Fruit fly (Drosophila melanogaster): Measurements from ENCODE around the gene hh.

hh gene

DNA sequence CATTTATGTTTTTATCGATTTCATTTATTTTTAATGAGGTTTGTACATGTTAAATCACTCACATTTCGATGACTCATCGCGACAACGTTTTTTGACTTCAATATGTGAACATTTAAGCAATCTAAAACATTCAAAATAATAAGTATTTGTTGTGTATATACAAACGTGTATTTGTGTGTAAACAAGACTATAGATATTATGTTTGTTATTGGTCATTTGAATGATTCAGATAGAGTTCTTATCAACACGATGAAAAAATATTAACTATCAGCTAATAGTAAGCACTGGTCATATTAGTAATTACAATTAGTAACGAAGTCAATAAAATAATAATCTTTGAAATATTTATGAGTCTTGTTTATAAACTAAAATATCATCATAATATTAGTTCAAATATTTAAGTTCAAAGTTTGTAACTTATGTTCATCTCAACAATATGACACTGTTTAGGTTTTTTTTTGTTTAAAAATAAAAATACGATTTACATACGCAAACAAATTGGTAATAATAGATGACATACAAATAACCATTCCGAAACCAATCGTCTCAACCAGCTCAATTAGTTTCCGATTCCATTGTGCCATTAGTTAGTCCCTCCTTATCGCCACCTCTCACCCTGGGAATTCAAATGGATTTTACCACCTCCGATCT lies 39.4 kb upstream of the hh start (continued):
- TF ChIP-seq dm (GFP tag; optimal IDR thresholded peaks at IDR 0.05): no peak
- TF ChIP-seq Mrtf (GFP tag; IDR thresholded peaks at IDR 0.05): no peak
- TF ChIP-seq Bdp1 (GFP tag; optimal IDR thresholded peaks at IDR 0.05): no peak
- TF ChIP-seq pita (GFP tag; optimal IDR thresholded peaks at IDR 0.05): no peak
- peak; percentile 41 for TF ChIP-seq Spps (tag; optimal IDR thresholded peaks at IDR 0.05)
- no peak for TF ChIP-seq Vsx1 (GFP tag; optimal IDR thresholded peaks at IDR 0.05)
- no peak for TF ChIP-seq CG8089 (GFP tag; optimal IDR thresholded peaks at IDR 0.05)
- TF ChIP-seq amos (GFP tag; IDR thresholded peaks at IDR 0.05; ENCODE audit: partially characterized antibody): no peak
- TF ChIP-seq fd96Cb (tag; optimal IDR thresholded peaks at IDR 0.05): peak; percentile 31
- no peak for TF ChIP-seq Dip3 (GFP tag; optimal IDR thresholded peaks at IDR 0.05)
- no peak for TF ChIP-seq GATAe (GFP tag; conservative IDR thresholded peaks at IDR 0.05)
- TF ChIP-seq Jarid2 (GFP tag; optimal IDR thresholded peaks at IDR 0.05): no peak
- TF ChIP-seq Doc3 (GFP tag; IDR thresholded peaks at IDR 0.05; ENCODE audit: partially characterized antibody): no peak
- TF ChIP-seq CG14667 (GFP tag; IDR thresholded peaks at IDR 0.05): no peak
- TF ChIP-seq CG4404 (GFP tag; IDR thresholded peaks at IDR 0.05): no peak
- no peak for TF ChIP-seq bigmax (GFP tag; optimal IDR thresholded peaks at IDR 0.05)
- no peak for TF ChIP-seq aop (GFP tag; IDR thresholded peaks at IDR 0.05)
- no peak for TF ChIP-seq CG12071 (GFP tag; optimal IDR thresholded peaks at IDR 0.05)
- no peak for TF ChIP-seq CG13624 (GFP tag; optimal IDR thresholded peaks at IDR 0.05)
- TF ChIP-seq bowl (GFP tag; IDR thresholded peaks at IDR 0.05): no peak
- TF ChIP-seq Hand (GFP tag; optimal IDR thresholded peaks at IDR 0.05): no peak
- TF ChIP-seq CG9437 (GFP tag; optimal IDR thresholded peaks at IDR 0.05): no peak
- no peak for TF ChIP-seq Hr39 (optimal IDR thresholded peaks at IDR 0.05)
- TF ChIP-seq p53 (GFP tag; optimal IDR thresholded peaks at IDR 0.05): no peak
- no peak for TF ChIP-seq Dref (GFP tag; IDR thresholded peaks at IDR 0.05)
- TF ChIP-seq cato (GFP tag; optimal IDR thresholded peaks at IDR 0.05; ENCODE audit: borderline replicate concordance): no peak
- TF ChIP-seq pros (GFP tag; optimal IDR thresholded peaks at IDR 0.05): no peak
- peak; percentile 82 for TF ChIP-seq Asciz (GFP tag; optimal IDR thresholded peaks at IDR 0.05)
- TF ChIP-seq CG11085 (GFP tag; IDR thresholded peaks at IDR 0.05): no peak
- no peak for TF ChIP-seq CG6272 (GFP tag; IDR thresholded peaks at IDR 0.05)
- TF ChIP-seq CG6791 (GFP tag; IDR thresholded peaks at IDR 0.05; ENCODE audit: partially characterized antibody): no peak
- no peak for TF ChIP-seq CG1233 (GFP tag; optimal IDR thresholded peaks at IDR 0.05)
- TF ChIP-seq Max (GFP tag; optimal IDR thresholded peaks at IDR 0.05): no peak
- TF ChIP-seq CG14014 (GFP tag; IDR thresholded peaks at IDR 0.05): no peak
- TF ChIP-seq CG12299 (tag; optimal IDR thresholded peaks at IDR 0.05): no peak
- no peak for TF ChIP-seq TFAM (GFP tag; optimal IDR thresholded peaks at IDR 0.05)
- TF ChIP-seq PHDP (tag; optimal IDR thresholded peaks at IDR 0.05): no peak
- no peak for TF ChIP-seq CG11456 (GFP tag; IDR thresholded peaks at IDR 0.05)
- TF ChIP-seq zfh2 (GFP tag; optimal IDR thresholded peaks at IDR 0.05): no peak
- TF ChIP-seq CG10274 (GFP tag; optimal IDR thresholded peaks at IDR 0.05): no peak
- TF ChIP-seq CG12744 (GFP tag; optimal IDR thresholded peaks at IDR 0.05): no peak
- peak; percentile 33 for TF ChIP-seq CG10654 (GFP tag; optimal IDR thresholded peaks at IDR 0.05)
- TF ChIP-seq Myb (GFP tag; optimal IDR thresholded peaks at IDR 0.05): no peak
- TF ChIP-seq Hmx (GFP tag; optimal IDR thresholded peaks at IDR 0.05): no peak
- no peak for TF ChIP-seq CG3065 (GFP tag; optimal IDR thresholded peaks at IDR 0.05)
- no peak for TF ChIP-seq row (GFP tag; IDR thresholded peaks at IDR 0.05)
- no peak for TF ChIP-seq Hr3 (GFP tag; optimal IDR thresholded peaks at IDR 0.05)
- TF ChIP-seq zen2 (GFP tag; IDR thresholded peaks at IDR 0.05; ENCODE audit: partially characterized antibody): no peak
- no peak for TF ChIP-seq CG3726 (GFP tag; IDR thresholded peaks at IDR 0.05)
- TF ChIP-seq btn (GFP tag; optimal IDR thresholded peaks at IDR 0.05): no peak
- no peak for TF ChIP-seq tio (GFP tag; optimal IDR thresholded peaks at IDR 0.05)
- TF ChIP-seq lilli (GFP tag; optimal IDR thresholded peaks at IDR 0.05): no peak

Measured in whole organism, embryonic.